Worm (Caenorhabditis elegans) whole organism, L4 larva: Measurements from ENCODE around the gene ttr-17.
A peak's percentile ranks its signal among the peaks of the same experiment; 100 is the strongest.

Source experiments
- R02D3.7 ChIP-seq: fragments of 150-350 bp; sonication (generic microtip); optimal IDR thresholded peaks from 3 replicates; lab custom pipeline; 2014; ENCODE audit warnings: missing biosample characterization, missing genetic modification characterization
- daf-12 ChIP-seq: fragments of 150-350 bp; optimal IDR thresholded peaks from 2 replicates; lab custom pipeline; 2014; ENCODE audit warnings: missing biosample characterization, missing genetic modification reagents, missing genetic modification characterization
- egl-43 ChIP-seq: fragments of 200-800 bp; sonication (Bioruptor generic); IDR thresholded peaks from 2 replicates; pipeline ENCODE4 v1.3.6; 2022; ENCODE audit warnings: missing genetic modification reagents, missing genetic modification characterization, missing compliant biosample characterization
- lsy-2 ChIP-seq, 2 experiments: fragments of 150-350 bp in 1 of 2; sonication (generic microtip) in 1 of 2; optimal IDR thresholded peaks; 2 replicates each; lab custom pipeline; 2014 to 2017; ENCODE audit warnings: missing biosample characterization in 2 of 2, missing genetic modification characterization in 2 of 2
- unc-62 ChIP-seq, 3 experiments: fragments of 150-350 bp in 1 of 3; sonication (generic microtip); optimal IDR thresholded peaks in 2 of 3; peaks in 1 of 3; 1 replicate in 1 of 3; 2 replicates in 2 of 3; lab custom pipeline; 2014 to 2017; ENCODE audit warnings: missing biosample characterization in 3 of 3, missing genetic modification characterization in 3 of 3, missing genetic modification reagents in 3 of 3, missing genotype in 1 of 3

ce11 chrIV:11080823-11081285 lies 14.0 kb upstream of the ttr-17 start, which contains the start of gene atg-7:
- no peak for TF ChIP-seq R02D3.7 (tag; lab: Kevin White, UChicago)
- TF ChIP-seq unc-62 (GFP tag; optimal IDR thresholded peaks at IDR 0.05 in 1 of 2; lab: Kevin White, UChicago): peak in 1 of 2 experiments; percentile 77
- no peak for TF ChIP-seq unc-62 (tag; optimal IDR thresholded peaks at IDR 0.05; lab: Kevin White, UChicago)
- peak in 1 of 2 experiments; percentile 21 for TF ChIP-seq lsy-2 (tag; optimal IDR thresholded peaks at IDR 0.05; lab: Kevin White, UChicago)
- no peak for TF ChIP-seq egl-43 (GFP tag; lab: Robert Waterston, UW)
- TF ChIP-seq daf-12: no peak
